Worm (Caenorhabditis elegans) whole organism, L3 larva: Measurements from ENCODE around the gene csn-1.

Source experiments
- R02D3.7 ChIP-seq: fragments of 150-350 bp; optimal IDR thresholded peaks from 2 replicates; lab custom pipeline; 2014; ENCODE audit warnings: missing biosample characterization, missing genetic modification characterization
- ZK546.5 ChIP-seq: sonication (generic microtip); optimal IDR thresholded peaks from 2 replicates; lab custom pipeline; 2017; ENCODE audit warnings: missing biosample characterization, missing genetic modification characterization
- aly-2 ChIP-seq: fragments of 150-350 bp; optimal IDR thresholded peaks from 2 replicates; lab custom pipeline; 2014; ENCODE audit warnings: missing biosample characterization, missing genetic modification characterization
- ama-1 ChIP-seq: fragments of 150-350 bp; optimal IDR thresholded peaks from 2 replicates; lab custom pipeline; 2018
- ceh-16 ChIP-seq: sonication (generic microtip); optimal IDR thresholded peaks from 2 replicates; lab custom pipeline; 2017; ENCODE audit warnings: missing biosample characterization, missing genetic modification characterization
- ceh-82 ChIP-seq: fragments of 150-350 bp; optimal IDR thresholded peaks from 2 replicates; lab custom pipeline; 2014; ENCODE audit warnings: missing biosample characterization, missing genetic modification characterization
- ceh-9 ChIP-seq: sonication (generic microtip); optimal IDR thresholded peaks from 2 replicates; lab custom pipeline; 2018; ENCODE audit warnings: missing biosample characterization, missing genetic modification characterization
- egl-5 ChIP-seq: fragments of 150-350 bp; optimal IDR thresholded peaks from 2 replicates; lab custom pipeline; 2017; ENCODE audit warnings: missing biosample characterization, missing genetic modification reagents, missing genetic modification characterization, inconsistent platforms
- elt-1 ChIP-seq: fragments of 150-350 bp; optimal IDR thresholded peaks from 2 replicates; lab custom pipeline; 2014; ENCODE audit warnings: missing biosample characterization, missing genetic modification characterization
- elt-2 ChIP-seq: sonication (generic microtip); optimal IDR thresholded peaks from 2 replicates; lab custom pipeline; 2016; ENCODE audit warnings: missing genetic modification reagents, mild to moderate bottlenecking, missing genetic modification characterization, missing compliant biosample characterization
- fkh-10 ChIP-seq: sonication (generic microtip); optimal IDR thresholded peaks from 2 replicates; lab custom pipeline; 2017; ENCODE audit warnings: missing biosample characterization, missing genetic modification reagents, missing genetic modification characterization
- fkh-2 ChIP-seq: fragments of 150-350 bp; optimal IDR thresholded peaks from 2 replicates; lab custom pipeline; 2014; ENCODE audit warnings: missing biosample characterization, missing genetic modification reagents, missing genetic modification characterization
- fos-1 ChIP-seq: fragments of 150-350 bp; optimal IDR thresholded peaks from 2 replicates; lab custom pipeline; 2014; ENCODE audit warnings: missing biosample characterization, missing genetic modification characterization
- hmg-11 ChIP-seq: sonication (generic microtip); optimal IDR thresholded peaks from 2 replicates; lab custom pipeline; 2016; ENCODE audit warnings: missing genetic modification characterization, missing compliant biosample characterization
- jun-1 ChIP-seq: fragments of 150-350 bp; optimal IDR thresholded peaks from 2 replicates; lab custom pipeline; 2014; ENCODE audit warnings: missing biosample characterization, missing genetic modification reagents, missing genetic modification characterization
- lin-39 ChIP-seq: fragments of 150-350 bp; optimal IDR thresholded peaks from 2 replicates; lab custom pipeline; 2018; ENCODE audit warnings: missing biosample characterization, missing genetic modification reagents, missing genetic modification characterization
- mdl-1 ChIP-seq: fragments of 150-350 bp; optimal IDR thresholded peaks from 2 replicates; lab custom pipeline; 2014; ENCODE audit warnings: missing biosample characterization, missing genetic modification characterization
- mml-1 ChIP-seq: fragments of 150-350 bp; sonication (generic microtip); optimal IDR thresholded peaks from 3 replicates; lab custom pipeline; 2014; ENCODE audit warnings: missing biosample characterization, missing genetic modification characterization
- nfya-1 ChIP-seq: sonication (generic microtip); optimal IDR thresholded peaks from 2 replicates; lab custom pipeline; 2017; ENCODE audit warnings: missing genetic modification characterization, mild to moderate bottlenecking, missing compliant biosample characterization, antibody characterized with exemption, moderate library complexity; ENCODE audit not compliant: insufficient read depth
- nhr-11 ChIP-seq: fragments of 150-350 bp; optimal IDR thresholded peaks from 2 replicates; lab custom pipeline; 2014; ENCODE audit warnings: missing biosample characterization, missing genetic modification characterization
- nhr-12 ChIP-seq: fragments of 150-350 bp; optimal IDR thresholded peaks from 2 replicates; lab custom pipeline; 2014; ENCODE audit warnings: missing biosample characterization, missing genetic modification characterization
- nhr-28 ChIP-seq: fragments of 150-350 bp; optimal IDR thresholded peaks from 2 replicates; lab custom pipeline; 2014; ENCODE audit warnings: missing biosample characterization, missing genetic modification characterization
- nhr-67 ChIP-seq: fragments of 150-350 bp; optimal IDR thresholded peaks from 2 replicates; lab custom pipeline; 2014; ENCODE audit warnings: missing biosample characterization, missing genetic modification characterization
- nhr-77 ChIP-seq: fragments of 150-350 bp; optimal IDR thresholded peaks from 2 replicates; lab custom pipeline; 2014; ENCODE audit warnings: missing biosample characterization, missing genetic modification characterization
- pqm-1 ChIP-seq: fragments of 150-350 bp; optimal IDR thresholded peaks from 2 replicates; lab custom pipeline; 2017; ENCODE audit warnings: missing biosample characterization, missing genetic modification characterization, inconsistent platforms
- sea-2 ChIP-seq: fragments of 150-350 bp; sonication (generic microtip); optimal IDR thresholded peaks from 4 replicates; lab custom pipeline; 2014; ENCODE audit warnings: missing biosample characterization, missing genetic modification reagents, missing genetic modification characterization
- skn-1 ChIP-seq: fragments of 150-350 bp; optimal IDR thresholded peaks from 2 replicates; lab custom pipeline; 2014; ENCODE audit warnings: missing biosample characterization, missing genetic modification characterization
- tbx-2 ChIP-seq: sonication (generic microtip); optimal IDR thresholded peaks from 2 replicates; lab custom pipeline; 2016; ENCODE audit warnings: mild to moderate bottlenecking, missing genetic modification characterization, missing compliant biosample characterization
- unc-62 ChIP-seq: fragments of 150-350 bp; sonication (generic microtip); optimal IDR thresholded peaks from 4 replicates; lab custom pipeline; 2014; ENCODE audit warnings: missing biosample characterization, missing genetic modification reagents, missing genetic modification characterization
- zag-1 ChIP-seq: fragments of 150-350 bp; optimal IDR thresholded peaks from 2 replicates; lab custom pipeline; 2014; ENCODE audit warnings: missing biosample characterization, missing genetic modification characterization
- ztf-4 ChIP-seq: fragments of 150-350 bp; optimal IDR thresholded peaks from 2 replicates; lab custom pipeline; 2014; ENCODE audit warnings: missing biosample characterization, missing genetic modification characterization

The csn-1 gene

ce11 chrV:17857901-17858300, 12.6 kb downstream of the csn-1 start (continued):
- peak; percentile 66 for TF ChIP-seq pqm-1 (tag; lab: Kevin White, UChicago)
- TF ChIP-seq nhr-12 (tag; lab: Kevin White, UChicago): no peak
- TF ChIP-seq nhr-67 (tag; lab: Kevin White, UChicago): no peak
- TF ChIP-seq nhr-11 (tag; lab: Kevin White, UChicago): no peak
- TF ChIP-seq elt-2 (tag; lab: Kevin White, UChicago): peak; percentile 71
- TF ChIP-seq mdl-1: peak; percentile 71
- peak; percentile 33 for TF ChIP-seq skn-1 (tag; lab: Kevin White, UChicago)
- TF ChIP-seq ceh-16 (tag; lab: Kevin White, UChicago): no peak
- no peak for TF ChIP-seq aly-2 (tag; lab: Kevin White, UChicago)
- no peak for TF ChIP-seq sea-2 (GFP tag; lab: Kevin White, UChicago)
- TF ChIP-seq nhr-28: no peak
- TF ChIP-seq R02D3.7 (tag; lab: Kevin White, UChicago): peak; percentile 65
- peak; percentile 62 for TF ChIP-seq egl-5 (tag; lab: Kevin White, UChicago)
- TF ChIP-seq fos-1 (tag; lab: Kevin White, UChicago): no peak
- TF ChIP-seq nfya-1: peak; percentile 99
- peak; percentile 93 for TF ChIP-seq hmg-11 (tag; lab: Kevin White, UChicago)
- TF ChIP-seq nhr-77: no peak
- no peak for TF ChIP-seq ZK546.5 (tag; lab: Kevin White, UChicago)
- TF ChIP-seq fkh-10: peak; percentile 64

- TF ChIP-seq ztf-4 (tag; lab: Kevin White, UChicago) (no peak), mml-1 (tag; lab: Kevin White, UChicago) (no peak), unc-62 (GFP tag; lab: Kevin White, UChicago) (no peak), fkh-10 (no peak), R02D3.7 (tag; lab: Kevin White, UChicago) (no peak), hmg-11 (tag; lab: Kevin White, UChicago) (no peak), elt-1 (tag; lab: Kevin White, UChicago) (no peak), sea-2 (GFP tag; lab: Kevin White, UChicago) (no peak), ceh-9 (no peak), tbx-2 (tag; lab: Kevin White, UChicago) (no peak), jun-1 (tag; lab: Kevin White, UChicago) (no peak)
Measured at ce11 chrV:17855889-17856288, 14.6 kb downstream of the csn-1 start, which contains the start of gene tcc-1. Gene tcc-1 (minus strand): TSS chrV:17855989.

- TF ChIP-seq zag-1 (no peak), fkh-2 (tag; lab: Kevin White, UChicago) (no peak), R02D3.7 (tag; lab: Kevin White, UChicago) (no peak), elt-2 (tag; lab: Kevin White, UChicago) (no peak), lin-39 (tag; lab: Kevin White, UChicago) (no peak), mdl-1 (no peak), ZK546.5 (tag; lab: Kevin White, UChicago) (no peak), fkh-10 (no peak), mml-1 (tag; lab: Kevin White, UChicago) (no peak)
Measured at ce11 chrV:17845370-17845967, 25.0 kb downstream of the csn-1 start.

- TF ChIP-seq ama-1 (lab: Kevin White, UChicago) (no peak), elt-1 (tag; lab: Kevin White, UChicago) (no peak), lin-39 (tag; lab: Kevin White, UChicago) (no peak), unc-62 (GFP tag; lab: Kevin White, UChicago) (no peak), sea-2 (GFP tag; lab: Kevin White, UChicago) (no peak), tbx-2 (tag; lab: Kevin White, UChicago) (no peak), zag-1 (no peak), jun-1 (tag; lab: Kevin White, UChicago) (no peak)
Measured at ce11 chrV:17844106-17844505, 26.3 kb downstream of the csn-1 start, which contains the start of gene srh-286. Gene srh-286 (minus strand): TSS chrV:17844206.

ce11 chrV:17831350-17831749, 39.1 kb downstream of the csn-1 start, which contains the start of gene srh-303:
Gene srh-303 (plus strand): TSS chrV:17831650.
- TF ChIP-seq ceh-82 (tag; lab: Kevin White, UChicago): no peak
- no peak for TF ChIP-seq nfya-1
- TF ChIP-seq nhr-28: no peak
- no peak for TF ChIP-seq skn-1 (tag; lab: Kevin White, UChicago)
- TF ChIP-seq lin-39 (tag; lab: Kevin White, UChicago): no peak
- no peak for TF ChIP-seq ceh-16 (tag; lab: Kevin White, UChicago)
- no peak for TF ChIP-seq sea-2 (GFP tag; lab: Kevin White, UChicago)
